Worm (Caenorhabditis elegans): ENCODE measurements around the gene K06H6.5.

The K06H6.5 gene

ce11 chrV:622902-623301 is 46.7 kb downstream of the K06H6.5 start, which contains the start of gene F48G7.5:
F48G7.5 (minus strand) TSS chrV:622935.
- TF ChIP-seq ham-2 (GFP tag; optimal IDR thresholded peaks at IDR 0.05) (no peak), lin-13 (tag; optimal IDR thresholded peaks at IDR 0.05) (no peak), ceh-39 (tag; optimal IDR thresholded peaks at IDR 0.05) (no peak), nhr-2 (tag; optimal IDR thresholded peaks at IDR 0.05) (no peak), ceh-83 (GFP tag; optimal IDR thresholded peaks at IDR 0.05) (no peak), mep-1 (tag; optimal IDR thresholded peaks at IDR 0.05) (no peak), elt-3 (tag; optimal IDR thresholded peaks at IDR 0.05) (no peak), flh-1 (GFP tag; optimal IDR thresholded peaks at IDR 0.05) (no peak), bed-3 (GFP tag; optimal IDR thresholded peaks at IDR 0.05) (no peak), mab-5 (tag; optimal IDR thresholded peaks at IDR 0.05) (no peak), sptf-1 (tag; optimal IDR thresholded peaks at IDR 0.05) (no peak), drap-1 (GFP tag; optimal IDR thresholded peaks at IDR 0.05) (no peak), cnd-1 (tag; optimal IDR thresholded peaks at IDR 0.05) (no peak), sem-2 (GFP tag; optimal IDR thresholded peaks at IDR 0.05) (no peak), snpc-4 (tag; optimal IDR thresholded peaks at IDR 0.05) (no peak), lin-32 (GFP tag; optimal IDR thresholded peaks at IDR 0.05) (no peak), unc-39 (tag; optimal IDR thresholded peaks at IDR 0.05) (no peak), ztf-11 (tag; optimal IDR thresholded peaks at IDR 0.05) (no peak)

DNA sequence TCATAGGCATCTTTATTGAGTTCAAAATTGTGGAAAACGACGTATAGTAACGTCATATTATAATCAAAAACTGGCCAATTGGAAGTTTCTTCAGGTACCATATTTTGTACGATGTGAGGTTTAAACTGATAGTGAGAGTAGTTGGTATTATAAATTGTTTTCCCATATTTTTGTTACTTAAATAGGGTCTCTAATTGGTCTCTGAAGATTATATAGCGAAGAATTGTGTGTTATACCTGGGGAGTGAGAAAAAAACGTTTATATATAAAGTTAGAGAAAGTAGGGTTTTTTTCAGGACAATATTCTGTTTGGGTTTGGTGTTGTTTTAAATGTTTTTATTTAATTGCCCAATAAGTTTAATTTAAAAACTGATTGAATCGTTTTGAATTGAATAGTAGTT is 48.8 kb downstream of the K06H6.5 start, which contains the start of gene srt-17:
srt-17 (minus strand) TSS at position 101 of the 400 bp plus-strand sequence.
- TF ChIP-seq elt-3 (tag; optimal IDR thresholded peaks at IDR 0.05) = no peak
- no peak for TF ChIP-seq drap-1 (GFP tag; optimal IDR thresholded peaks at IDR 0.05)
- no peak for TF ChIP-seq zip-8 (tag; optimal IDR thresholded peaks at IDR 0.05)
- no peak for TF ChIP-seq ceh-39 (tag; optimal IDR thresholded peaks at IDR 0.05)
- TF ChIP-seq blmp-1 (tag; optimal IDR thresholded peaks at IDR 0.05) = no peak
- no peak for TF ChIP-seq flh-1 (GFP tag; optimal IDR thresholded peaks at IDR 0.05)
- no peak for TF ChIP-seq unc-39 (tag; optimal IDR thresholded peaks at IDR 0.05)
- no peak for TF ChIP-seq tbx-8 (GFP tag; optimal IDR thresholded peaks at IDR 0.05)
- no peak for TF ChIP-seq bed-3 (GFP tag; optimal IDR thresholded peaks at IDR 0.05)
- no peak for TF ChIP-seq unc-120 (tag; optimal IDR thresholded peaks at IDR 0.05; ENCODE audit: poor library complexity, severe bottlenecking)
- no peak for TF ChIP-seq ceh-83 (GFP tag; optimal IDR thresholded peaks at IDR 0.05)
- no peak for TF ChIP-seq sptf-1 (tag; optimal IDR thresholded peaks at IDR 0.05)
- TF ChIP-seq M03D4.4 (tag; optimal IDR thresholded peaks at IDR 0.05) = no peak
- TF ChIP-seq nhr-28 (tag; optimal IDR thresholded peaks at IDR 0.05) = no peak
- no peak for TF ChIP-seq nhr-76 (tag; optimal IDR thresholded peaks at IDR 0.05)
- no peak for TF ChIP-seq ces-1 (GFP tag; optimal IDR thresholded peaks at IDR 0.05)
- no peak for TF ChIP-seq lsy-2 (tag; optimal IDR thresholded peaks at IDR 0.05)

DNA sequence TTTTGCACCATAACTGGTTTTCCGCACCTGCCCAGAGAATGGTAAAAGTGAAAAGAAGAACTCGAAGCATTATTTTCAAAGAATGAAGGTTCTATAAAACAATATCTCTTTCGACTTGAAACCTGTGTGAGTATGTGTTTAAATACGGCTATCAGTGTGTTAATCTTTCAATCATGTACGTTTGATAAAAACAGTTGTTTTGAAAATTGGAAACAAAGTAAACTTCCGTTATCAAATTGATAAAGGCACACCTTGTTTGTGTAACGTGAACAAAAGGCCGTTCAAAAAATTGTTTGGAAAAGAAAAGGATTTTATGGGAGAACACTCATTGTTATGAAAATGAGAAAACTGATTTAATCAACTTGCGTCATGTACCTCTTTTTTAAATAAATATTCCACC is 50.2 kb downstream of the K06H6.5 start, which contains the start of gene F48G7.7:
F48G7.7 (minus strand) TSS at position 101 of the 400 bp plus-strand sequence.
- TF ChIP-seq nhr-2 (tag; optimal IDR thresholded peaks at IDR 0.05) = no peak
- no peak for TF ChIP-seq elt-3 (tag; optimal IDR thresholded peaks at IDR 0.05)
- no peak for TF ChIP-seq hlh-1 (tag; optimal IDR thresholded peaks at IDR 0.05)
- no peak for TF ChIP-seq lin-32 (GFP tag; optimal IDR thresholded peaks at IDR 0.05)
- TF ChIP-seq zip-8 (tag; optimal IDR thresholded peaks at IDR 0.05) = no peak
- TF ChIP-seq ham-2 (GFP tag; optimal IDR thresholded peaks at IDR 0.05) = no peak

- no peak for TF ChIP-seq bed-3 (GFP tag; optimal IDR thresholded peaks at IDR 0.05)
- TF ChIP-seq mep-1 (tag; optimal IDR thresholded peaks at IDR 0.05) = no peak
- no peak for TF ChIP-seq M03D4.4 (tag; optimal IDR thresholded peaks at IDR 0.05)
- TF ChIP-seq zip-8 (tag; optimal IDR thresholded peaks at IDR 0.05) = no peak
- TF ChIP-seq sptf-1 (tag; optimal IDR thresholded peaks at IDR 0.05) = no peak
- TF ChIP-seq cnd-1 (tag; optimal IDR thresholded peaks at IDR 0.05) = no peak
- no peak for TF ChIP-seq ham-2 (GFP tag; optimal IDR thresholded peaks at IDR 0.05)
- TF ChIP-seq elt-3 (tag; optimal IDR thresholded peaks at IDR 0.05) = no peak
- no peak for TF ChIP-seq unc-62 (GFP tag; optimal IDR thresholded peaks at IDR 0.05)
- no peak for TF ChIP-seq ztf-11 (tag; optimal IDR thresholded peaks at IDR 0.05)
- TF ChIP-seq ceh-39 (tag; optimal IDR thresholded peaks at IDR 0.05) = no peak
- TF ChIP-seq lin-13 (tag; optimal IDR thresholded peaks at IDR 0.05) = no peak
- no peak for TF ChIP-seq nhr-2 (tag; optimal IDR thresholded peaks at IDR 0.05)
These were observed 51.4 kb downstream of the K06H6.5 start, which contains the start of gene F48G7.8 for ce11 chrV:627585-627984. F48G7.8 (minus strand) TSS chrV:627685.
